Worm (Caenorhabditis elegans): ENCODE results near the gene eak-7.

Gene eak-7

DNA sequence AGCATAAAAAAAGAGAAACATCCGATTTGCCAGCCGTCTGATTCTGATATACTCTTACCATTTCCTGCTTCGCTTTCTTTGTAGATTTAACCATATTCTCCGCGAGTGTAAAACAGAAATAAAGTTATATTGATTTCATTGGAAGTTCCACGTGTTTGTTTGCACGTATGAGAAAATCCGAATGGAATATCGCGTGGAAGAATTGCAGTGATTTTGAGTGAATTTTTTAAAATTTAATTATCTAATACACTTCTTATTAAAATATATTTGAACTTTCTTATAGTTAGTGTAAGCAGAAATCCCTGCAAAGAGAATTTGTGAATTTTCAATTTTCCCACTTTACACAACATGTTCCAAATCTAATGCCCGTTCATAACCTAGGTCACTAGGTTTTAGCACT, 34.7 kb downstream of the eak-7 start, which contains the start of gene F53B2.5:
Gene F53B2.5 (minus strand): TSS at position 101 of the 400 bp plus-strand sequence.
- TF ChIP-seq F13C5.2 (tag; optimal IDR thresholded peaks at IDR 0.05) (no peak), scrt-1 (GFP tag; IDR thresholded peaks at IDR 0.05) (no peak), pes-1 (GFP tag; IDR thresholded peaks at IDR 0.05) (no peak), tbx-37 (GFP tag; conservative IDR thresholded peaks at IDR 0.05) (no peak), ceh-13 (GFP tag; optimal IDR thresholded peaks at IDR 0.05) (no peak), aly-1 (tag; optimal IDR thresholded peaks at IDR 0.05) (no peak), ets-7 (tag; optimal IDR thresholded peaks at IDR 0.05) (no peak), hnd-1 (tag; optimal IDR thresholded peaks at IDR 0.05) (no peak), hmg-4 (GFP tag; optimal IDR thresholded peaks at IDR 0.05) (no peak), ceh-36 (tag; optimal IDR thresholded peaks at IDR 0.05) (no peak)

DNA sequence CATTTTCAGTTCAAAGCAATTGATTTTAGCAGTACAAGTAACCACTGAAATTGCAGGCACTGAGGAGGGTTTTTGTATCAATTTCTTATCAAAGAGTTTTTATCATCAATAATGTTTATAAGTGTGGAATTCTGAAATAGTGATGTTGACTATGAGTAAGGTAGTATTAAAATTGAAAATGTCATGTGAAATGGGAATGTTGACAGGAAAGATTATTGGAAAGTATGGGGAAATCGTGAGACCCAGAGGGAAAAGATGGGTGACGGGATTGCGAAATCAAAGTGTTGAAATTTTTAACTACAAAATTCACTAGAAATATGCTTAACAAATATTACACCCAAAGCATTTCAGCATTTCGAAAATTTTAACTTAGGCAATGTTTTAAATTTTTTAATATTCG, 38.6 kb downstream of the eak-7 start, which contains the start of gene F53B2.8:
Gene F53B2.8 (minus strand): TSS at position 180 of the 400 bp plus-strand sequence.
- TF ChIP-seq hmbx-1 (tag; optimal IDR thresholded peaks at IDR 0.05) (no peak), ceh-13 (GFP tag; optimal IDR thresholded peaks at IDR 0.05) (no peak), ets-7 (tag; optimal IDR thresholded peaks at IDR 0.05) (no peak), tbx-37 (GFP tag; conservative IDR thresholded peaks at IDR 0.05) (no peak)

DNA sequence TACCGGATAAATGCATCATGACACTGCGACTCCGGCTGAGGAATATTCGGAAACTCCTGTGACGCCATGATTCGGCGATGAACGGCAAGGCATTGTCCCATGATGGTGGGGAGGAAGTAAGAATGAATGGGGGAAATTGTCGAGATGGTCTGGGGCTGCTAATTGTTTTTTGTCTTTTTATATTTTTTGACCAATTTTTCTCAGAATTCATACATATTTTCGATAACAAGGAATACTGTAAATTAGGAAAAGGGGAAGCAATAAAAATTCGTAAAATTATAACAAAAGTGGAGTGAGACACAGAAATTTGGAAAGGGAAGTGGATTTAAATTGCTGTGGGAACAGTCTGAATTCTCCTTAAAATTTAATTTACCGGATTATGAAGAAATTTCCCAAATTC, 40.4 kb downstream of the eak-7 start, which contains the start of gene eak-4:
Gene eak-4 (minus strand): TSS at position 101 of the 400 bp plus-strand sequence.
- TF ChIP-seq flt-1 (GFP tag; IDR thresholded peaks at IDR 0.05) (no peak), sea-1 (GFP tag; conservative IDR thresholded peaks at IDR 0.05) (no peak), tra-4 (tag; optimal IDR thresholded peaks at IDR 0.05) (no peak), hmbx-1 (tag; optimal IDR thresholded peaks at IDR 0.05) (no peak), tbx-11 (GFP tag; IDR thresholded peaks at IDR 0.05) (no peak), pes-1 (GFP tag; IDR thresholded peaks at IDR 0.05) (no peak), scrt-1 (GFP tag; IDR thresholded peaks at IDR 0.05) (no peak), B0310.2 (tag; optimal IDR thresholded peaks at IDR 0.05) (no peak), aly-1 (tag; optimal IDR thresholded peaks at IDR 0.05) (no peak), F13C5.2 (tag; optimal IDR thresholded peaks at IDR 0.05) (no peak), ceh-13 (GFP tag; optimal IDR thresholded peaks at IDR 0.05) (no peak), tbx-37 (GFP tag; conservative IDR thresholded peaks at IDR 0.05) (no peak)

DNA sequence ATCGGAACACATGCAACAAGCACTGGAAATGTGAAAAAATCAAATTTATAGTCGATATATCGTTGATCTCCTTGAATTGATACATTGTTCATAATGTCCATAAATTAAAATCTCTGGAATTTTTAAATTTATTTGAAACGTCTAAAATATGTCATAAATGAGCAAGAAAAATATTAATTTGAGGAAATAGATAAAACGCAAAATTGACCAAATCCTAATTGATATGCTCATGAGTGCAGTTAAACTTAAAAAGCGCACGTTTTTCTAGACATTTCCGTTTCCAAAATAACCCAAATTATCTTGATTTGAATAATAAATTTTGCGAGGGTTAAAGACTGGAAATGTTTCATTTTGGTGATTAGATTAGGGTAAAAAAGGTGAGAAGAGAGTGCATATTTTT, 43.3 kb downstream of the eak-7 start, which contains the start of gene sru-13:
Gene sru-13 (minus strand): TSS at position 101 of the 400 bp plus-strand sequence.
- no peak for TF ChIP-seq hmbx-1 (tag; optimal IDR thresholded peaks at IDR 0.05)
- TF ChIP-seq aly-1 (tag; optimal IDR thresholded peaks at IDR 0.05) = no peak
- TF ChIP-seq sea-1 (GFP tag; conservative IDR thresholded peaks at IDR 0.05) = no peak
- TF ChIP-seq tra-4 (tag; optimal IDR thresholded peaks at IDR 0.05) = no peak
- TF ChIP-seq F13C5.2 (tag; optimal IDR thresholded peaks at IDR 0.05) = no peak
- no peak for TF ChIP-seq flt-1 (GFP tag; IDR thresholded peaks at IDR 0.05)
- no peak for TF ChIP-seq hmg-4 (GFP tag; optimal IDR thresholded peaks at IDR 0.05)
- no peak for TF ChIP-seq ceh-13 (GFP tag; optimal IDR thresholded peaks at IDR 0.05)
- TF ChIP-seq ceh-36 (tag; optimal IDR thresholded peaks at IDR 0.05) = no peak
- TF ChIP-seq hnd-1 (tag; optimal IDR thresholded peaks at IDR 0.05) = no peak
- no peak for TF ChIP-seq ama-1 (optimal IDR thresholded peaks at IDR 0.05)
- no peak for TF ChIP-seq scrt-1 (GFP tag; IDR thresholded peaks at IDR 0.05)
- TF ChIP-seq tbx-11 (GFP tag; IDR thresholded peaks at IDR 0.05) = no peak
- TF ChIP-seq B0310.2 (tag; optimal IDR thresholded peaks at IDR 0.05) = no peak
- TF ChIP-seq pes-1 (GFP tag; IDR thresholded peaks at IDR 0.05) = no peak
- TF ChIP-seq ets-7 (tag; optimal IDR thresholded peaks at IDR 0.05) = no peak
- no peak for TF ChIP-seq tbx-37 (GFP tag; conservative IDR thresholded peaks at IDR 0.05)

DNA sequence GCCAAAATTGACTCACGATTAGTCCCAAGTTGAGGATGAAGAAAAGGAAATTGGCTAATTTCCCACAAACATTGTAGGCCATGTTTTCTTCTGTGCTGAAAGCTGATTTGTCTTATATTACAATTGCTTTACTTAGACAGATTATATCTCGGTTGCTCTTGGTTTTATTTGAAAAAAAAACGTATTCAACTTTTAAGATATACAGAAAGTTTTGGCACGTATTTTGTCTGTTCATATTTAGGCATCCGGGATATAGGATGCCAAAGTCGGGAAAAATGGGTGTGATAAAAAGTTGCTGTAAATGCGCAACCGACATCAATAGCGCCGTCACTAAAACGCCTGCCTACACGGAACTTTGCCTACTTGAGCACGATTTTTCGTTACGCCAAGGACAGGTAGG, 45.6 kb downstream of the eak-7 start, which contains the start of gene tsp-4:
Gene tsp-4 (minus strand): TSS at position 101 of the 400 bp plus-strand sequence.
- no peak for TF ChIP-seq ets-7 (tag; optimal IDR thresholded peaks at IDR 0.05)
- TF ChIP-seq hnd-1 (tag; optimal IDR thresholded peaks at IDR 0.05) = no peak
- TF ChIP-seq ama-1 (optimal IDR thresholded peaks at IDR 0.05) = no peak
- TF ChIP-seq F13C5.2 (tag; optimal IDR thresholded peaks at IDR 0.05) = no peak
- no peak for TF ChIP-seq aly-1 (tag; optimal IDR thresholded peaks at IDR 0.05)
- TF ChIP-seq sea-1 (GFP tag; conservative IDR thresholded peaks at IDR 0.05) = no peak
- TF ChIP-seq ceh-36 (tag; optimal IDR thresholded peaks at IDR 0.05) = no peak
- no peak for TF ChIP-seq flt-1 (GFP tag; IDR thresholded peaks at IDR 0.05)
- no peak for TF ChIP-seq ceh-13 (GFP tag; optimal IDR thresholded peaks at IDR 0.05)
- TF ChIP-seq tbx-11 (GFP tag; IDR thresholded peaks at IDR 0.05) = no peak
- no peak for TF ChIP-seq hmbx-1 (tag; optimal IDR thresholded peaks at IDR 0.05)
- no peak for TF ChIP-seq B0310.2 (tag; optimal IDR thresholded peaks at IDR 0.05)
- TF ChIP-seq scrt-1 (GFP tag; IDR thresholded peaks at IDR 0.05) = no peak
- TF ChIP-seq tbx-37 (GFP tag; conservative IDR thresholded peaks at IDR 0.05) = no peak
- TF ChIP-seq pes-1 (GFP tag; IDR thresholded peaks at IDR 0.05) = no peak
- no peak for TF ChIP-seq hmg-4 (GFP tag; optimal IDR thresholded peaks at IDR 0.05)
- TF ChIP-seq tra-4 (tag; optimal IDR thresholded peaks at IDR 0.05) = no peak

All from whole organism, early embryonic.